Fruit fly (Drosophila melanogaster) whole organism: Measurements from ENCODE around the gene aly.

ENCODE experiments used
- CG8478 ChIP-seq: fragments of >200 bp; optimal IDR thresholded peaks from 2 replicates; lab custom pipeline; 2018; ENCODE audit warnings: inconsistent platforms
- Dll ChIP-seq: fragments of >200 bp; optimal IDR thresholded peaks from 2 replicates; lab custom pipeline; 2017
- EcR ChIP-seq, 2 experiments: fragments of >200 bp; optimal IDR thresholded peaks; 2 replicates each; lab custom pipeline; 2017; ENCODE audit warnings: missing biosample characterization in 2 of 2, missing genetic modification characterization in 2 of 2, missing genetic modification reagents in 2 of 2
- pan ChIP-seq: fragments of >200 bp; optimal IDR thresholded peaks from 2 replicates; lab custom pipeline; 2017
- psq ChIP-seq: fragments of >200 bp; optimal IDR thresholded peaks from 2 replicates; lab custom pipeline; 2017
- usp ChIP-seq: fragments of >200 bp; optimal IDR thresholded peaks from 2 replicates; lab custom pipeline; 2017; ENCODE audit warnings: missing biosample characterization, missing genetic modification characterization, mixed read lengths

aly gene

DNA sequence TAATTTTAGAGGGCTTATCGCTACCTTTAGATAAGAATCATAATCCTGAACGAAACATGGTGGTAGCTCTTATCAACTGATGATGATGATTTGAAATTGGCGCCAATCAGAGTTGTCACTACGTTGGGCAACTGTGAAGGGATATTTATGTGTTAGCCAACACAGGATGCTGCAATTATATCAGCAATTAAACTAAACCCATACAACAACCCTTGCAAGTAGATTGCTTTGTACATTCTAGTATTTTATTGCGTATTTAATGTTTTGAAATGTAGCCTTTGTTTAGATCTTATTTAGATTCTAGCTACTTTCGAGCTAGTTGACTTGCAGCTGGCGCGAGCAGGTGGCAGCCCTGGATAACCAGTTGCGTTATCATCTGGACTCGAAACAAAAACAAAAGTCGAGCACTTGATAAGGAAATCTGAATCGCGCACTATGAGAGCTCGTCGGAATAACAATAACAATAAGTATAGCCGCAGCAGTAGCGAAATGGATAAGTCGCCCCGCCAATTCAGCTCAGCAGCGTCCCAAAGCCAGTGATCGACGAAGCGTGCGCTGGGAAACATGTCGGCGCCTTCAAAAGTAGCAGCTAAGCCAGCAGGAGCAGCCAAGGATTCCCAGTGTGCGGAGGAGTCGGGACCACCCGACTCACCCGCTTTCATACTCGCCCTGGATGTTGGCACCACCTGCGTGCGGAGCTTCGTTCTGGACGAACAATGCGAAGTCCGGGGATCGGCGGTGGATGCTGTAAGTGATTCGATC, 26.0 kb upstream of the aly start, which contains the start of gene CG1271:
CG1271 (plus strand) TSS at position 405 of the 762 bp plus-strand sequence.
- no peak for TF ChIP-seq EcR (GFP tag; optimal IDR thresholded peaks at IDR 0.05; lab: Kevin White, UChicago)
- TF ChIP-seq CG8478 = no peak
- TF ChIP-seq Dll (lab: Kevin White, UChicago) = no peak
- TF ChIP-seq psq (lab: Kevin White, UChicago) = no peak
- TF ChIP-seq usp (GFP tag; lab: Kevin White, UChicago) = no peak
- no peak for TF ChIP-seq pan

DNA sequence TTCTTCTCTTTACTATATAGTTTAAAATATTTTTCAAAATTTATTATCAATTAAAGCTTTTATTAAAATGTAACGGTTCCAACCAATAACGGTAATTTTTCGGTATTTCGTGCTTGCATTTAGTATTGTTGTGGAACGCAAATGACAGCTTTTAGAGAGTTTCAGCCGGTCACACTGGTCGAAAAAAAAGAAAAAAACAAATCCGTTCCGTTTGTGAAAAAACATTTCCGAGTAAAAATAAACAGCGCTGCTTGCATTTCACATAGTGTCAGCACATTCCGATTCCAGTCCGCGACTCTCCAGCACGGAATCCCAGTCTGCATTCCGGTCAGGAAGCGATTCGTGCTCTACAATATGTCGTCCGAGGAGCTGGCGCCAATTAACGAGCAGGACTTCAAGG, 23.9 kb upstream of the aly start, which contains the start of gene CG32485:
CG32485 (plus strand) TSS at position 139 of the 400 bp plus-strand sequence.
- TF ChIP-seq pan (no peak), usp (GFP tag; lab: Kevin White, UChicago) (no peak)

DNA sequence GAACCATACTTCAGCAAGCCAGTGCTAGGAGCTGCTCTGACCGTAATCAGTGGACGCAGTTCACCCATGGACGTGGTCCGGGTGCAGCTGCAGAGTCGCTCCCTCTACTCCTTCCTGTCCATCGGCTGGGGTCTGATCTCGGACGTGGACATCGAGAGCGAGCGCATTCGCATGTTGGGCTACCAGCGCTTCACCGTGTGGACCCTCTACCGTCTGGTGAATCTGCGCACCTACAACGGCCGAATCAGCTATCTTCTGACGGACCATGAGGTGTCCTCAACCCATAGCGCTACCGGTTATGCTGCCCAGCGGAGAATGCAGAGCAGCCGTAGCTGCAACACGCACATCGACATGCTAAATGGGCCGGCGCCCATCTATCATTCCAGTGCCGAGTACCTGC, 22.3 kb upstream of the aly start:
- TF ChIP-seq usp (GFP tag; lab: Kevin White, UChicago) = no peak

DNA sequence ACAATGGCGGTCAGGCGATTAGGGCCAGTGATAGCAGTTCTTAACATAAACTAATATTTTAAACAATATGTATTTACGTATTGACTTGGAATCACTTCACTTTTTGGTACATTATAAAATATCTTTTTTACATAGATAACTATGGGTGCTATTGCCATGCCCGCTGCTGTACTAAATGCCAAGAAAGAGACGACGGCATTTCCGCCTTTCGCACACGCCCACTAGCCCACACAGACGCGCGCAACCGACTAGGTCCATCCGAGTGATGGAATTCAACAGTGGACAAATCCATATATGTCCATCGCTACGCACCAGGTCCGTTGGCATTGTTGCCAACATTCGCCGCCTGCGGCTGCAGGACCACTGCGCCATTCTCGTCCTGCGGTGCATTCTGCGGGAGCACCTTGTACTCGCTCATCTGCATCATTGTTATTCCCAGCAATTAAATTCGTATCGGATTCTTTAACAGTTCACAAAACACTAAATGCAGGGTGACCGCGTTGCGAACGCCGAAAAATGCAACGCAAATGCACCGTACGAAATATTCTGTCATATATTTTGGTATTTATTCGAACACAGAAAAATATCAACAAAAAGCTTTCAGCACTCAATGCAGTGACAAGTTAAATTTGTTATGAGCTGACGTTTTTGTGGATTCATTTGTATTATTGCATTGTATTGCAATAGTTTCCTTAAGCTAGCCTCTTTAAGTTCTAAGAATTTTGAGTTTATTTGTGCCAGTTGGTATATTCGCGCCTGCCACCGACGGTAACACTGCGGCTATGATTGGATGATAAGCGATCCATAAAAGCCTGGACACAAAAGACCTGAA, 20.2 kb upstream of the aly start, which contains the start of the genes scramb2 and Sk2:
scramb2 (minus strand) TSS at position 488 of the 832 bp plus-strand sequence.
Sk2 (plus strand) TSS at position 763 of the 832 bp plus-strand sequence.
- TF ChIP-seq pan (no peak), Dll (lab: Kevin White, UChicago) (peak; percentile 52)

DNA sequence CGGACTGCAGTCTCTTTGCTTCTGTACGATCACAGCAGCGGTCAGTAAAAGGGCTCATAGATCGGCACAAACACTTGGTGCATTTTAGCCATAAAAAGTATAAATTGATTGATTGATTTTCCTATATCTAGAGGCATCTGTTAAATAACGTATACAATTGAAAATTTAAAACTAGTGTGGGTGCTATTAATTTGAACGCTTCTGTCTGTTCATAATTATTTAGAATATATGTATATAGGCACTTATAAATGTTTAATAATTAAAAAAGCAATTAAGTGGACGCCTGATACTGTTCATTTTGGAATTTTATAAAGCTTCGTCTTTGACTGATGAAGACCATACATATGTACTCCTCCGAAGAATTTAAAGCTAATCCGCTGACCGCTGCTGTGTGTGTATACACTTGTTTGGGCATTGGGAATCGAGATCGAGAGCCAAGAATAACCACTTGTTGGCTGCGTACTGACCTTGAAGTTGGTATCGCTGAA, 19.0 kb upstream of the aly start:
- TF ChIP-seq psq (lab: Kevin White, UChicago) (no peak), Dll (lab: Kevin White, UChicago) (no peak), usp (GFP tag; lab: Kevin White, UChicago) (no peak), EcR (GFP tag; optimal IDR thresholded peaks at IDR 0.05; lab: Kevin White, UChicago) (no peak), CG8478 (no peak), pan (no peak)

DNA sequence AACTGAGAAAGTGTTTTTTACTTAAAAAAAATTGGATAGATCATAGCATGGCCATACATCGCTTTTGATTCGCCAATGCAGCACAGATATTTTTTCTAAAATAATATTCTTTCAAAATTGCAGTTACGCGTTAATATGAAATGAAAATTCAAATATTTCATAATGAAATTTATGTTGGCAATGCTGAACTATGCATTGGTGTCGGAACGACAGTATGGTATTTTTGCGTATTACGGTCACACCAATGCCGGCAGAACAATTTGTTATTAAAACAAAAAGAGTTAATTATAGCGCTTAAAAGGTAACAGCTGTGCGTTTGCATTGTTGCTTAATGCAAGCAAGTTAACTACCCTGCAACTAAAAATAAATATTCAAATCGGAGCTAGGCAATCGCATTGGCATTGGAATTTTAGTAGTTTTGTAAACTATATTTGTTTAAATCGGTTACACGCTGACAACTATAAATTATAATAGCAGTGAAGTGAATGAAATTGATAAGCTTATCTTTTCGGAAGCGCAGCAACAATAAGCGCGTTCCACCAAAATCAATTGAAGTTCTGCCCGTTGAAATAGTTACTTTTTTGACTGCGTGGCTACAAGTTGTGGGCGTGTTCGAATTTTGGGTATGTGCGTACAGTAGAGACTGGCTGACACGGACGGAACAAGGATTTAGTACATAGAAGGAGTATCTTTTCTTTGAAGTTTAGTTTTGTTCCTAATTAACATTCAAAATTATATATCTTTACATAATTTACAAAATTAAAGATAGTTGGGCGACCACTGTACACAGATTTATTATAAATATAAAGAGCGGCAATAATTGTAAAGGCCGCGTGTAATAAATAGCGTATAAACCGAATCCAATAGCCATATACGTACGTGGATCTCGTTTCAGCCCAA, 16.1 kb upstream of the aly start, which contains the start of gene Prx4:
Prx4 (plus strand) TSS at position 210 of the 900 bp plus-strand sequence.
- TF ChIP-seq EcR (GFP tag; optimal IDR thresholded peaks at IDR 0.05; lab: Kevin White, UChicago) = no peak
- no peak for TF ChIP-seq CG8478
- no peak for TF ChIP-seq usp (GFP tag; lab: Kevin White, UChicago)
- TF ChIP-seq psq (lab: Kevin White, UChicago) = no peak
- TF ChIP-seq Dll (lab: Kevin White, UChicago) = no peak
- no peak for TF ChIP-seq pan

DNA sequence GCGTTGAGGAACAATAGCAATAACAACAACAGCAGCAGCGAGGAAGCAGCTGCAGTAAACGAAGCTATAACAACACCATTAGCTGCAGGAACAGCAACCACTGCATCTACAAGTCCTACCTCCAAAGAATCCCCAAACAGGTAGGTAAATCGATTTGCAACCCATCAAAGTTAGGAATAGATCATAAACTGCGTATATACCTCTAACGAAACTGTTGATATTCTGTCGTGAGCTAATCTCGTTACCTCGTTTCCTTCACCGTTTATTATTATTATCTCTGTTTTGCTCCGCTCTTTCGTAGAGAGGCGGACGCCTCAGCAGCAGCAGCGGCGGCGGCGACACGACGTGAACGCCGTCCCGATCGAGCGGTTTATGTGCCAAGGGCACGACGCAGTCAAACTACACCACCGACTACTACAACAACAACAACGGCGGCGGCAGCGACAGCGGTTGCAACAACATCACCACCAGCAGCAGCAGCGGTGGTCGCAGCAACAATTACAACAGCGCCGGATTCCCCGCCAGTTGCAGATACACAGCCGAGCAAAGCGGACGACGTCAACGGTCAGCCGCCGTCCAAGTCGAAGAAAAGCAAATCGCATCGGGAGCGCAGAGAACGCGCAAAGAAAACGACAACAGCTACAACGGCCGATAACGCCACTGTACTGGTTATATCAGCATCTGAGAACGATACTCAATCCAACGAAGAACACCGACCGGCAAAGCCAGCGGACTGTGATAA, 11.7 kb upstream of the aly start:
- TF ChIP-seq Dll (lab: Kevin White, UChicago) (no peak), CG8478 (no peak), pan (no peak), psq (lab: Kevin White, UChicago) (no peak), usp (GFP tag; lab: Kevin White, UChicago) (no peak), EcR (GFP tag; optimal IDR thresholded peaks at IDR 0.05; lab: Kevin White, UChicago) (no peak)

DNA sequence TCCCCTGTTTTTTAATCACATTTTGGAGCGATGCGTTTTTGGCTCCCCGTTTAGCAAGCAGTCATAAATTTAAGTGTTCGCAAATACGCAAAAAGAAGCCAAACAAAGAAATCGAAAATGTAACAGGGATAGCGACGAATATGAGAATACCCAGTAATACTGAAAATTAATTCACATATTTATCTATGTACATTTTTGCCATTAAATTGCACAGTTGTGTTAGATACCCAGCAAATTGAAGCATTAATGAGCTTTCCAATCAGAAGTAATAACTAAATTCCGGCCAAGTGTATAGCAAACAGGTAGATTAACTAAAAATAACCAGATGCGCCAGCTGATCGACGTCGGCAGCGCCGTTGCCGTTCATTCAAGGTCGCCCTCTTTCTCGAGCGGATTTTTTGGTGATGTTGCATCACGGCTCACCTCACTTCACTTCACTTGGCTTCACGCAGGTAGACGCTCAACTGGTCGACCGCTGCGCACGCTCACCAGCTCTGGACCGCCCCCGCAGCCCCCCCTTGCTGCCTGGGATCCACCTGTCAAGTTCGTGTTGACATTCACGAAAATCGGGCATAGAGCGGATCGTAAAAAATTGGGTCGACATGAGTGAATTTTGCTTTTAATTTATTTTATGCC, 10.7 kb upstream of the aly start:
- TF ChIP-seq pan = peak; percentile 77
- no peak for TF ChIP-seq EcR (GFP tag; optimal IDR thresholded peaks at IDR 0.05; lab: Kevin White, UChicago)

DNA sequence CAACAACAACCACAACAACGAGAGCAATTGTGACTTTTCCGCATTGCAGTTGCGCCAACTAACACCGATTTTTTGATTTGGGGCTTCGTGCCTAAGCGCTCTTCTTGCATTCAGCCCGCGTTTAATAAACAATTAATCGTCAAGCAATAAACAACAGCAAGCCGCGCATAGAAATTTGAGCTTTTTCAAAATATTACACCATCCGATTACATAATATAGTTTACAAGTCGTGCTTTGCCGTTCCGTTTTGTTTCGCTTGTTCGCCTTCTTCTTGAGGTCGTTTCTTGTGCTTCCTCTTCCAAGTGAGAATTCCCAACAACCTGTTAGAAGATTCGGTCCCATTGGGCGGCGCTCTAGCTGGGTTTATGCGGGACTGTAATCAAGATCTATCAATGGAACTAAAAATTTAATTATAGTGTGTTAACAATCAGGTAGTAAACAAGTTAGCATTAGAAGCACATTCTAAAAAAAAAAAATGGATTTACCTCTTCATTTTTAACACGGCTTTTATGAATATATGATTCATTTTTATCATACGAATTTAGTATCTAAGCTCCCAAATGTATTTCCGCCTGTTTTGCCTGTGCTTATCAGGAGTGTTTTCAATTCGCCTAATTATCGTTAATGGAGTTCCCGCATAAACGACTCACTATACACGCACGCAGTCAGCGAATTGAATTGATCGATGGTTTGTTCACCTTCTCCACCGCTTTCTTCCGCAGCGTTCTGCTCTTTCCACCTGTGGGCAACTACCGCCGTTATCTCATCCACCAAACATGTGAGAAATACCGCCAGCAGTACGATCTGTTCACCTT, 9.7 kb upstream of the aly start:
- TF ChIP-seq usp (GFP tag; lab: Kevin White, UChicago) = no peak
- TF ChIP-seq pan = no peak
- TF ChIP-seq psq (lab: Kevin White, UChicago) = no peak
- TF ChIP-seq CG8478 = no peak
- TF ChIP-seq EcR (GFP tag; optimal IDR thresholded peaks at IDR 0.05; lab: Kevin White, UChicago) = no peak
